Worm (Caenorhabditis elegans) whole organism, late embryonic: ENCODE measurements around the gene mek-1.

Experiments used
- K02D7.2 ChIP-seq: sonication (generic microtip); optimal IDR thresholded peaks from 2 replicates; lab custom pipeline; 2017; ENCODE audit warnings: mild to moderate bottlenecking, missing genetic modification characterization, missing compliant biosample characterization
- ahr-1 ChIP-seq: sonication (generic microtip); optimal IDR thresholded peaks from 2 replicates; lab custom pipeline; 2016; ENCODE audit warnings: missing genetic modification characterization, missing compliant biosample characterization
- ceh-34 ChIP-seq: sonication (generic microtip); optimal IDR thresholded peaks from 2 replicates; lab custom pipeline; 2016; ENCODE audit warnings: mild to moderate bottlenecking, missing genetic modification characterization, missing compliant biosample characterization
- fkh-10 ChIP-seq: fragments of 150-350 bp; optimal IDR thresholded peaks from 2 replicates; lab custom pipeline; 2014; ENCODE audit warnings: missing biosample characterization, missing genetic modification reagents, missing genetic modification characterization
- nhr-11 ChIP-seq: fragments of 150-350 bp; optimal IDR thresholded peaks from 2 replicates; lab custom pipeline; 2014; ENCODE audit warnings: missing biosample characterization, missing genetic modification characterization
- pqm-1 ChIP-seq: sonication (generic microtip); optimal IDR thresholded peaks from 2 replicates; lab custom pipeline; 2016; ENCODE audit warnings: missing genetic modification characterization, missing compliant biosample characterization

- no peak for TF ChIP-seq pqm-1
- TF ChIP-seq ahr-1 (tag; lab: Kevin White, UChicago): no peak
- no peak for TF ChIP-seq K02D7.2 (tag; lab: Kevin White, UChicago)
- no peak for TF ChIP-seq fkh-10
- no peak for TF ChIP-seq nhr-11 (tag; lab: Kevin White, UChicago)
- TF ChIP-seq ceh-34 (tag; lab: Kevin White, UChicago): no peak
Measured at ce11 chrX:7519569-7519968, 40.5 kb downstream of the mek-1 start, which contains the start of gene chts-1.
